Worm (Caenorhabditis elegans): ENCODE results near the gene F14F7.5.

The F14F7.5 gene

DNA sequence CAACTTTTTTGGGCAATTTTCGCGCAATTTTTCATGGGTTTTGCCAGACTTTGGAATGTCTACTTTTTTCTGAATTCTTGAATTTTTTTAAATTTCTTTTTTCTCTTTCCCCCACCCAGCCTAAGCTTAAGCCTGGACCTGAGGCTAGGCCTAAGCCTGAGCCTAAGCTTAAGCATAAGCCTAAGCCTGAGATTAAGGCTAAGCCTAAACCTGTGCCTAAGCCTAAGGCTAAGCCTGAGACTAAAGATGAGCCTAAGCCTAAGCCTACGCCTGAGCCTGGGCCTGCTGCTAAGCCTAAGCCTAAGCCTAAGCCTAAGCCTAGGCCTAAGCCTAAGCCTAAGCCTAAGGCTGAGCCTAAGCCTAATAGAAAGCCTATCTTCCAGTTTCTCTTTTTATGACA is 24.4 kb downstream of the F14F7.5 start:
- TF ChIP-seq lin-15B (tag; optimal IDR thresholded peaks at IDR 0.05) (no peak), zip-4 (GFP tag; optimal IDR thresholded peaks at IDR 0.05) (no peak), ceh-88 (GFP tag; IDR thresholded peaks at IDR 0.05) (no peak), sptf-1 (tag; optimal IDR thresholded peaks at IDR 0.05) (no peak), nhr-47 (tag; optimal IDR thresholded peaks at IDR 0.05) (no peak), ceh-63 (GFP tag; optimal IDR thresholded peaks at IDR 0.05) (no peak), rnt-1 (tag; optimal IDR thresholded peaks at IDR 0.05) (no peak)

DNA sequence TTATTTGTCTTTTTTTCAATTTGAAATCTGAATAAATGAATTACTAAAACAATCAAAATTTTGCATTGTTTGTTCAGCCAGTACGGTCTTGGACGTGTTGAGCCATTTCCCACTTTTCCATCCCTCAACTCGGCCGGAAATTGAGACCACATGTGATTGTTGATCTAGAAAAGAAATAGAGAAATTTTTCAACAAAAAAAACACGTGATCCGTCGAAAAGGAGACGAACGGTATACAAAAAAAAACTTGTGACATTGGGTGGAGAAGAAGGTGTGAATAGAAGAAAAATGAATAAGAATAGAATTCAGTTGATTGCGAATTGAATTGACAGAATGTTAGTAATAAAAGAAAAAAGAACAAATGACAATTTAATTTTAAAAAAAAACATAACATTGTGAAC is 24.9 kb downstream of the F14F7.5 start:
- TF ChIP-seq dpl-1 (GFP tag; optimal IDR thresholded peaks at IDR 0.05) (peak in 1 of 3 experiments; percentile 31), fkh-4 (tag; optimal IDR thresholded peaks at IDR 0.05; ENCODE audit: borderline replicate concordance) (no peak), ets-5 (GFP tag; IDR thresholded peaks at IDR 0.05) (no peak), dsc-1 (tag; optimal IDR thresholded peaks at IDR 0.05) (peak; percentile 29), nhr-11 (tag; optimal IDR thresholded peaks at IDR 0.05) (no peak), nhr-20 (tag; optimal IDR thresholded peaks at IDR 0.05) (peak; percentile 46), alr-1 (tag; optimal IDR thresholded peaks at IDR 0.05; ENCODE audit: borderline replicate concordance) (no peak), mdl-1 (tag; optimal IDR thresholded peaks at IDR 0.05) (peak in 1 of 2 experiments; percentile 8), mep-1 (tag; optimal IDR thresholded peaks at IDR 0.05) (no peak), mab-9 (GFP tag; IDR thresholded peaks at IDR 0.05) (no peak), lin-35 (GFP tag; optimal IDR thresholded peaks at IDR 0.05) (peak in 1 of 2 experiments; percentile 75), lin-39 (tag; optimal IDR thresholded peaks at IDR 0.05) (no peak), skn-1 (tag; optimal IDR thresholded peaks at IDR 0.05) (peak; percentile 51), nhr-85 (tag) (peak; percentile 72)

DNA sequence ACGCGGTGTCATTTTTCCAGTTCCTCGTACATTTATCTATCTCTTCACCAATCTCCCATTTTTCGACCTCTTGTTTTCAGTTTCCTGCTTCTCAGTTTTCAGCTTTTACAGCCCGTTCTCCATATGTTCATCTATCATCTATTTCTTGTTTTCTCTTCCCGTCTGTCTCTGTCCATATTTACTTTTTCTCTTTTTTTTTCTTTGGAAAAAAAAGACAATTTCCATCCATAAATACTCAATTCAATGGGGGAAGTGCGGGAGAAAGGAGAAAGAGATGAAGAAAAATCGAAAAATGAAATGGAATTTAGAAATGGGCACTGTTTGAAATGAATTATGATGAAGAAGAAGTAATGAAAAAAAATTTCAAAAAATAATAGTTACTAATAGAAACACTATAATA is 26.3 kb downstream of the F14F7.5 start:
- TF ChIP-seq egl-27 (tag; optimal IDR thresholded peaks at IDR 0.05), result no peak
- no peak for TF ChIP-seq dpl-1 (GFP tag; optimal IDR thresholded peaks at IDR 0.05)
- TF ChIP-seq skn-1 (tag; optimal IDR thresholded peaks at IDR 0.05), result no peak
- TF ChIP-seq lin-14 (GFP tag; optimal IDR thresholded peaks at IDR 0.05), result no peak
- no peak for TF ChIP-seq nhr-12 (tag; optimal IDR thresholded peaks at IDR 0.05)
- TF ChIP-seq grh-1 (GFP tag; IDR thresholded peaks at IDR 0.05), result no peak
- TF ChIP-seq rnt-1 (tag; optimal IDR thresholded peaks at IDR 0.05), result no peak
- no peak for TF ChIP-seq elt-3 (tag; optimal IDR thresholded peaks at IDR 0.05)
- no peak for TF ChIP-seq nhr-77 (tag; optimal IDR thresholded peaks at IDR 0.05)
- peak; percentile 45 for TF ChIP-seq blmp-1 (tag; optimal IDR thresholded peaks at IDR 0.05)
- no peak for TF ChIP-seq mdl-1 (tag; optimal IDR thresholded peaks at IDR 0.05)
- no peak for TF ChIP-seq ceh-90 (tag; optimal IDR thresholded peaks at IDR 0.05)
- no peak for TF ChIP-seq C34B4.2 (tag; optimal IDR thresholded peaks at IDR 0.05)
- TF ChIP-seq nhr-28 (tag; optimal IDR thresholded peaks at IDR 0.05), result no peak
- no peak for TF ChIP-seq hlh-4 (tag; optimal IDR thresholded peaks at IDR 0.05)
- TF ChIP-seq nhr-85 (tag), result peak; percentile 72
- TF ChIP-seq nhr-47 (tag; optimal IDR thresholded peaks at IDR 0.05), result no peak
- no peak for TF ChIP-seq C16A3.4 (tag; optimal IDR thresholded peaks at IDR 0.05)
- peak in 1 of 2 experiments; percentile 26 for TF ChIP-seq lsy-2 (tag; optimal IDR thresholded peaks at IDR 0.05)
- no peak for TF ChIP-seq lin-13 (GFP tag; optimal IDR thresholded peaks at IDR 0.05)
- no peak for TF ChIP-seq snpc-4 (tag; optimal IDR thresholded peaks at IDR 0.05)
- no peak for TF ChIP-seq ceh-88 (GFP tag; IDR thresholded peaks at IDR 0.05)
- TF ChIP-seq mab-9 (GFP tag; IDR thresholded peaks at IDR 0.05), result no peak
- TF ChIP-seq nhr-71 (tag; optimal IDR thresholded peaks at IDR 0.05), result no peak

DNA sequence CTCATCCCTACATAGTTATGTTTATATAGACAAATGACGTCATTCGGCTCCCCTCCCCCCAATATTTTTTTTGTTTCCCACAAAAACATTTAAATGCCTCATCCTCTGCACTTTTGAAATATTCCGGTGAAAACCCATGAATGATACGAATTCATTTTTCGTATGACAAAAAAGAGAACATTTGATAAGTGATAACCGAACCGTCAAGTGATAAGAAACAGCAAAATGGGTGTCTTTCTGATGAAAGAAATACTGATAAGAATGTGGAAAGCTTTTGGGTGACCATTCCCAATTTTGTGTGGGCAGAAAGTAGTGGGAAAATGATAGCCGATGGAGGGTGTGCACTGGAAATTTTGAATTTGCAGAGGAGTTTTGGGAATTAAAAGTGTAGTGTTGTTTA is 27.5 kb downstream of the F14F7.5 start:
- TF ChIP-seq fkh-4 (tag; optimal IDR thresholded peaks at IDR 0.05; ENCODE audit: borderline replicate concordance) (no peak), rnt-1 (tag; optimal IDR thresholded peaks at IDR 0.05) (no peak), lin-35 (GFP tag; optimal IDR thresholded peaks at IDR 0.05) (peak in 1 of 2 experiments; percentile 41), hlh-4 (tag; optimal IDR thresholded peaks at IDR 0.05) (no peak), unc-130 (tag; optimal IDR thresholded peaks at IDR 0.05) (no peak), elt-2 (tag; optimal IDR thresholded peaks at IDR 0.05) (peak; percentile 81), lir-3 (tag; optimal IDR thresholded peaks at IDR 0.05; ENCODE audit: poor library complexity) (no peak), isw-1 (GFP tag; IDR thresholded peaks at IDR 0.05) (no peak), xbp-1 (tag; optimal IDR thresholded peaks at IDR 0.05) (no peak), ets-5 (GFP tag; IDR thresholded peaks at IDR 0.05) (no peak), nhr-90 (tag; optimal IDR thresholded peaks at IDR 0.05; ENCODE audit: poor library complexity) (no peak), ztf-4 (tag; optimal IDR thresholded peaks at IDR 0.05) (no peak), tlp-1 (tag; optimal IDR thresholded peaks at IDR 0.05) (peak; percentile 29), pqm-1 (tag; optimal IDR thresholded peaks at IDR 0.05) (peak; percentile 85), hlh-17 (GFP tag; optimal IDR thresholded peaks at IDR 0.05; ENCODE audit: borderline replicate concordance) (no peak), sup-37 (GFP tag; optimal IDR thresholded peaks at IDR 0.05) (no peak), blmp-1 (tag; optimal IDR thresholded peaks at IDR 0.05) (peak; percentile 21)

Measured in whole organism, L1 larva.